Fruit fly (Drosophila melanogaster): ENCODE results near the gene Mpc1.

Mpc1 gene

DNA sequence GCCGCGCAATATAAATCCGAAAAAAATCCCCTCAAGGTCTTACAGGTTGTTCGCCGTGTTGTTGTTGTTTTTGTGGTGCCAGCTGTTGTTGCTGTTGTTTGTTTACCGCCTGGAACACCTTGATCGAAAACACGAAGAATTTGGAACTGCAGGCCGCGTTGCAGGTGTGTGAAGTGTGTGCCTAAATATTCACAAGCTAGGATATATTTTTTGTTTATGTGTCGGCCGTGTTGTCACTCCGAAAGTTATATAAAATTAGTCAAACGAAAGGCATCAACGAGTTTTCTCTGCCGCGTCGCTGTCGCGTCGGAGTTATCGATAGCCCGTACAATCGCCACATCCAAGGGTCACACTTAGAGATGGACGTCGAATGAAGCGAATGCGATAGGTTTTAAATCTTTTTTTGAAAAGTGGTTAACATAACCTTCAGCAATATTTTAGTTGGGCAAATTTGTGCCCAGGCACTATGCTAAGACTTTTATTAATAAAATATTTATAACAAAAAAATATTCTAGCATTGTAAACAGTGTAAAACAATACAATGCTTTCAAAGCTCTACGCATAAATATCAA is at the start of gene Mpc1:
Gene Mpc1 (minus strand): TSS at position 314 of the 572 bp plus-strand sequence.
- TF ChIP-seq CG14655 (GFP tag; optimal IDR thresholded peaks at IDR 0.05): peak; percentile 28
- TF ChIP-seq EcR (GFP tag; optimal IDR thresholded peaks at IDR 0.05): peak; percentile 40
- peak; percentile 7; the same call in 1 of the 2 replicates for TF ChIP-seq CG32121 (GFP tag; IDR thresholded peaks at IDR 0.05)
- no peak for TF ChIP-seq gl (tag; optimal IDR thresholded peaks at IDR 0.05)
- TF ChIP-seq Ets98B (GFP tag; IDR thresholded peaks at IDR 0.05): 0 out of 2 replicates have a peak, but pooled peaks have one; percentile 8

DNA sequence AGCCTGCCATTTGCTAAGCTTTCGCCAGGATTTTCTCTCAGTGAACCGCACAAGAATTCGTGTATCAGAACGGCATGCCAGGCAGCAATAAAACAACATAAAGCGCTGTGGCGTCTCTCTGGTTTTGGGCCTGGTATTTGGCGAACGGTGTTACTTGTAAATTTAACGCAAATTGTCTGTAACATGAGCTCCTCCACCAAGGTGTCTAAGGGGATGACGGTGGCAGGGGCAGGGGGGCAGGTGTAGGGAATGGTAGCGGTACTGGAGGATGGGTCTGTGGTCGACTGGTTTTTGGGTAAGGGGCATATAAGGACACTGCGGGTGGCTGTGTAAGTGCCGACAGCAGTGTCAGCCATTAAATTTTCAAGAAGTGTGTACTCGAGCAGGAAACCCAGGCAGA is 36.4 kb upstream of the Mpc1 start:
- TF ChIP-seq CG14655 (GFP tag; optimal IDR thresholded peaks at IDR 0.05) (no peak), fd96Ca (GFP tag; IDR thresholded peaks at IDR 0.05) (no peak), D1 (tag; optimal IDR thresholded peaks at IDR 0.05) (no peak), gl (tag; optimal IDR thresholded peaks at IDR 0.05) (no peak), CG12605 (GFP tag; IDR thresholded peaks at IDR 0.05) (no peak), rn (GFP tag; IDR thresholded peaks at IDR 0.05) (no peak), CG13204 (GFP tag; optimal IDR thresholded peaks at IDR 0.05) (no peak), CG10348 (GFP tag; IDR thresholded peaks at IDR 0.05) (no peak), CG9948 (tag; optimal IDR thresholded peaks at IDR 0.05) (no peak), Pif1A (GFP tag; optimal IDR thresholded peaks at IDR 0.05) (no peak), Pif1B (GFP tag; optimal IDR thresholded peaks at IDR 0.05) (no peak), CG4496 (GFP tag; IDR thresholded peaks at IDR 0.05) (no peak), CG32121 (GFP tag; IDR thresholded peaks at IDR 0.05) (no peak), EcR (GFP tag; optimal IDR thresholded peaks at IDR 0.05) (no peak), CG8159 (tag; optimal IDR thresholded peaks at IDR 0.05) (no peak), CG8301 (tag; optimal IDR thresholded peaks at IDR 0.05) (no peak)

DNA sequence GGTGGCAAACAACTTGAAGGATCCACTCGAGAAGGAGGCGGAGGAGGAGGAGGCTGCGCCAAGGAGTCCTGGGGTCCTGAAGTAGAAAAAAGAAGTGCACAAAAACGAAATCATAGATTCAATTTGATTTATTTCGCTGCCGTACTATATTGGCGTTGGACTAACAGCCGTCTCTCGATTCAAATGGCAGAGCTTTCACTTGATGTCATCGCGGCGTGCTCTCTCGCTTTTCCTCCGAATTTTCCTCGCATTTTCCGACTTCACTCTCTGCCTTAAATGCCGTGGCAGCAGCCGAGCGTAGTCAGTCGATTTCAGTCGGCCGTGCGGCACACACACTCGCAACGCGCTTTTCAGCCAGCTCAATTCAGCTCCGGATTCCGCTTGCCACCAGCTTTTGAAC is 21.4 kb upstream of the Mpc1 start, which contains the start of gene CG43732:
Gene CG43732 (plus strand): TSS at position 301 of the 400 bp plus-strand sequence.
- TF ChIP-seq rn (GFP tag; IDR thresholded peaks at IDR 0.05) (no peak), CG12605 (GFP tag; IDR thresholded peaks at IDR 0.05) (no peak), CG8159 (tag; optimal IDR thresholded peaks at IDR 0.05) (no peak), Pif1A (GFP tag; optimal IDR thresholded peaks at IDR 0.05) (no peak), Ets98B (GFP tag; IDR thresholded peaks at IDR 0.05) (no peak), CG17806 (tag; optimal IDR thresholded peaks at IDR 0.05) (no peak)

DNA sequence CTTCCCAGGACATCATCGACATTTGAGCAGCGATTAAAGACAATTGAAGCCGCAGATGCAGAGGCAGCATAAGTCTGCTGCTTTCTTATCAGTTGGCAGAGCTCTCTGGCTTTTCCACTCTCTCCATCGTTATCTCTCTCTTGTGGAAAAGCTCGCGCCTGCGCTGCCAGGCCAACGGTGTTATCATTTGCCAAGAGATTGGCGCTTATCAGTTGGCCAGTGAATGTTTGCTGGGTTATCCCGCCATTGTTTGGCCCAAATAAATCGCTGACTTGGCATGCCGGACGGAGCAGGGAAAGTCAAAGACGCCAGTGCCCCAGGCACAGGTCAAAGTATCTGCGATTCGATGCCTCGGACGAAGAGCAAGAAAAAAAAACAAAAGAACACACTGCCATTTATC is 20.7 kb upstream of the Mpc1 start:
- TF ChIP-seq CG12605 (GFP tag; IDR thresholded peaks at IDR 0.05) (no peak), Pif1A (GFP tag; optimal IDR thresholded peaks at IDR 0.05) (no peak), CG9948 (tag; optimal IDR thresholded peaks at IDR 0.05) (no peak), CG34367 (tag; optimal IDR thresholded peaks at IDR 0.05) (no peak), CG14655 (GFP tag; optimal IDR thresholded peaks at IDR 0.05) (no peak), CG32121 (GFP tag; IDR thresholded peaks at IDR 0.05) (no peak), CG13204 (GFP tag; optimal IDR thresholded peaks at IDR 0.05) (no peak)

DNA sequence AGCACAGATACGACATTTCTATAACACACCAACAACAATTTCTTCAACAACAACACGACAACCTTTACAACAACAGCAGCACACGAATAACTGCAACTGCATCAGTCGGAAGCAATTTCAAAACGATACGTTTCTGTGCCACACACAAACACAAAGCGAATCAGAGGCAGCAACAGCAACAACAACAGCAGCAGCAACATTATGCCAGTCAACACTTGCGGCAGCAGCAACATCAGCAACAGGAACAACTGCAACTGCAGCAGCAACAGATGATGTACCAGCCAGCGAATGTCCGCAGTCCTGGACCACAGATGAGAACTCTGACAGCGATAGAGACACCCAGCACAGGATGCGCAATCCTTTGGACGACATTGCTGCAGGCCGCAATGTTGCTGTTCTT is 18.8 kb upstream of the Mpc1 start:
- TF ChIP-seq CG14655 (GFP tag; optimal IDR thresholded peaks at IDR 0.05) (no peak), gl (tag; optimal IDR thresholded peaks at IDR 0.05) (no peak), CG32121 (GFP tag; IDR thresholded peaks at IDR 0.05) (no peak), D1 (tag; optimal IDR thresholded peaks at IDR 0.05) (no peak), CG4496 (GFP tag; IDR thresholded peaks at IDR 0.05) (no peak), CG9948 (tag; optimal IDR thresholded peaks at IDR 0.05) (no peak), CG34367 (tag; optimal IDR thresholded peaks at IDR 0.05) (no peak), Pif1A (GFP tag; optimal IDR thresholded peaks at IDR 0.05) (no peak), CG15710 (tag; optimal IDR thresholded peaks at IDR 0.05) (no peak), CG8159 (tag; optimal IDR thresholded peaks at IDR 0.05) (no peak), CG8301 (tag; optimal IDR thresholded peaks at IDR 0.05) (no peak), CG10348 (GFP tag; IDR thresholded peaks at IDR 0.05) (no peak), Snoo (tag; optimal IDR thresholded peaks at IDR 0.05) (no peak), EcR (GFP tag; optimal IDR thresholded peaks at IDR 0.05) (no peak), rn (GFP tag; IDR thresholded peaks at IDR 0.05) (no peak), Ets98B (GFP tag; IDR thresholded peaks at IDR 0.05) (no peak), CG17806 (tag; optimal IDR thresholded peaks at IDR 0.05) (no peak)

DNA sequence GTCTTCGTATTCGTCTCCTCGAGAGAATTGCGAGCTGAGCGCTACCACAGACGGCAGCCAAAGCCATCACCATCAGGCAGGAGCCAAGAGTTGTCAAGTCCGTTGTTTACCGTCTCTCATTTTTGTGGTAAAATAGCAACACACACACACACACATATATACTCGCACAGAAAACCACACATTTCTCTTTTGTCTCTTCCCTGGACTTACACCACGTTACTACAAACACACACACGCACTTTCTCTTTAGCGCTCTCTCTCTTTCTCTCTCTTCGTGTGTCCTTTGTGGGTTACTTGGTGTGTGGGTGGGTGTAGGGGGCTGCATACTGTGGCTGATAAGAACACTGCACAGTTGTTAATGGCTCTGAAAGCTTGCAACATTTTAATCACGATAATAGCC is 3.3 kb upstream of the Mpc1 start:
- TF ChIP-seq D1 (tag; optimal IDR thresholded peaks at IDR 0.05) (no peak), CG17806 (tag; optimal IDR thresholded peaks at IDR 0.05) (no peak), Snoo (tag; optimal IDR thresholded peaks at IDR 0.05) (no peak), CG12605 (GFP tag; IDR thresholded peaks at IDR 0.05) (no peak), CG10348 (GFP tag; IDR thresholded peaks at IDR 0.05) (no peak), CG9948 (tag; optimal IDR thresholded peaks at IDR 0.05) (no peak), CG32121 (GFP tag; IDR thresholded peaks at IDR 0.05) (no peak), CG4496 (GFP tag; IDR thresholded peaks at IDR 0.05) (no peak), fd96Ca (GFP tag; IDR thresholded peaks at IDR 0.05) (no peak), CG34367 (tag; optimal IDR thresholded peaks at IDR 0.05) (no peak), rn (GFP tag; IDR thresholded peaks at IDR 0.05) (no peak)
